Worm (Caenorhabditis elegans): ENCODE data around the gene K01G5.8.

K01G5.8 gene

ce11 chrIII:10759050-10760023, 18.8 kb upstream of the K01G5.8 start, which contains the start of gene tasp-1:
TSS of gene tasp-1 (plus strand) at chrIII:10759307.
- TF ChIP-seq unc-39 (tag; optimal IDR thresholded peaks at IDR 0.05), result peak; percentile 100
- TF ChIP-seq nhr-23 (tag; optimal IDR thresholded peaks at IDR 0.05), result no peak
- peak; percentile 100 for TF ChIP-seq ceh-82 (tag; optimal IDR thresholded peaks at IDR 0.05)
- TF ChIP-seq ceh-16 (tag; optimal IDR thresholded peaks at IDR 0.05), result peak; percentile 96
- peak; percentile 100 for TF ChIP-seq C34F6.9 (tag; optimal IDR thresholded peaks at IDR 0.05)
- TF ChIP-seq nhr-77 (tag; optimal IDR thresholded peaks at IDR 0.05), result peak; percentile 87
- peak; percentile 97 for TF ChIP-seq egl-27 (tag; optimal IDR thresholded peaks at IDR 0.05)
- peak; percentile 100 for TF ChIP-seq nhr-21 (tag; optimal IDR thresholded peaks at IDR 0.05)
- peak; percentile 97 for TF ChIP-seq blmp-1 (tag; optimal IDR thresholded peaks at IDR 0.05; ENCODE audit: insufficient read depth)
- peak; percentile 94 for TF ChIP-seq snpc-4 (tag; optimal IDR thresholded peaks at IDR 0.05)
- peak; percentile 100 for TF ChIP-seq nhr-25 (tag; optimal IDR thresholded peaks at IDR 0.05)
- TF ChIP-seq elt-1 (tag; optimal IDR thresholded peaks at IDR 0.05), result no peak
- no peak for TF ChIP-seq elt-3 (tag; optimal IDR thresholded peaks at IDR 0.05)
- peak; percentile 91 for TF ChIP-seq lin-39 (tag; optimal IDR thresholded peaks at IDR 0.05)
- TF ChIP-seq ztf-11 (tag; optimal IDR thresholded peaks at IDR 0.05), result peak; percentile 80
- peak; percentile 99 for TF ChIP-seq mab-5 (tag; optimal IDR thresholded peaks at IDR 0.05)
- TF ChIP-seq nhr-129 (tag; optimal IDR thresholded peaks at IDR 0.05), result peak; percentile 100
- peak; percentile 58 for TF ChIP-seq mbf-1 (tag; optimal IDR thresholded peaks at IDR 0.05)
- peak; percentile 100 for TF ChIP-seq zag-1 (tag; optimal IDR thresholded peaks at IDR 0.05)
- TF ChIP-seq sma-3 (GFP tag; optimal IDR thresholded peaks at IDR 0.05), result peak; percentile 100
- peak; percentile 100 for TF ChIP-seq Y55F3AM.14 (GFP tag; optimal IDR thresholded peaks at IDR 0.05)
- TF ChIP-seq nhr-6 (tag; optimal IDR thresholded peaks at IDR 0.05), result peak; percentile 99
- TF ChIP-seq lin-11 (tag; optimal IDR thresholded peaks at IDR 0.05), result peak; percentile 100
- TF ChIP-seq crh-2 (tag; optimal IDR thresholded peaks at IDR 0.05), result peak; percentile 100
- peak; percentile 100 for TF ChIP-seq unc-55 (GFP tag; optimal IDR thresholded peaks at IDR 0.05)
- peak; percentile 65 for TF ChIP-seq dmd-4 (tag; optimal IDR thresholded peaks at IDR 0.05)
- peak; percentile 90 for TF ChIP-seq nhr-11 (tag; optimal IDR thresholded peaks at IDR 0.05)
- TF ChIP-seq ztf-4 (tag; optimal IDR thresholded peaks at IDR 0.05), result peak; percentile 100
- TF ChIP-seq F13H6.1 (tag; optimal IDR thresholded peaks at IDR 0.05), result peak; percentile 100
- no peak for TF ChIP-seq peb-1 (tag; optimal IDR thresholded peaks at IDR 0.05)
- peak; percentile 100 for TF ChIP-seq gmeb-1 (tag; optimal IDR thresholded peaks at IDR 0.05)
- peak; percentile 93 for TF ChIP-seq ZK546.5 (tag; optimal IDR thresholded peaks at IDR 0.05)
- peak; percentile 100 for TF ChIP-seq lin-13 (GFP tag; optimal IDR thresholded peaks at IDR 0.05)
- peak; percentile 99 for TF ChIP-seq sem-4 (tag; optimal IDR thresholded peaks at IDR 0.05)
- TF ChIP-seq nhr-12 (tag; optimal IDR thresholded peaks at IDR 0.05), result peak; percentile 76
- peak; percentile 94 for TF ChIP-seq nhr-237 (tag; optimal IDR thresholded peaks at IDR 0.05)
- peak; percentile 98 to 99 for TF ChIP-seq lsy-2 (tag; optimal IDR thresholded peaks at IDR 0.05)
- no peak for TF ChIP-seq aly-2 (tag; optimal IDR thresholded peaks at IDR 0.05)
- TF ChIP-seq R02D3.7 (tag; optimal IDR thresholded peaks at IDR 0.05), result peak; percentile 75
- TF ChIP-seq nhr-10 (tag; optimal IDR thresholded peaks at IDR 0.05), result peak; percentile 94
- TF ChIP-seq alr-1 (tag; optimal IDR thresholded peaks at IDR 0.05), result no peak
- TF ChIP-seq sma-9 (GFP tag; optimal IDR thresholded peaks at IDR 0.05), result peak; percentile 99
- no peak for TF ChIP-seq sma-9 (tag; optimal IDR thresholded peaks at IDR 0.05)
- peak; percentile 100 for TF ChIP-seq fos-1 (tag; optimal IDR thresholded peaks at IDR 0.05)
- peak; percentile 91 to 100 for TF ChIP-seq mdl-1 (tag; optimal IDR thresholded peaks at IDR 0.05)
- peak; percentile 95 for TF ChIP-seq skn-1 (tag; optimal IDR thresholded peaks at IDR 0.05)
- TF ChIP-seq ztf-1 (GFP tag; conservative IDR thresholded peaks at IDR 0.05), result peak; percentile 99
- TF ChIP-seq unc-62 (GFP tag; optimal IDR thresholded peaks at IDR 0.05), result peak; percentile 96
- peak; percentile 72 for TF ChIP-seq ama-1 (optimal IDR thresholded peaks at IDR 0.05)
